Fruit fly (Drosophila melanogaster): ENCODE results near the gene CG42458.

CG42458 gene

DNA sequence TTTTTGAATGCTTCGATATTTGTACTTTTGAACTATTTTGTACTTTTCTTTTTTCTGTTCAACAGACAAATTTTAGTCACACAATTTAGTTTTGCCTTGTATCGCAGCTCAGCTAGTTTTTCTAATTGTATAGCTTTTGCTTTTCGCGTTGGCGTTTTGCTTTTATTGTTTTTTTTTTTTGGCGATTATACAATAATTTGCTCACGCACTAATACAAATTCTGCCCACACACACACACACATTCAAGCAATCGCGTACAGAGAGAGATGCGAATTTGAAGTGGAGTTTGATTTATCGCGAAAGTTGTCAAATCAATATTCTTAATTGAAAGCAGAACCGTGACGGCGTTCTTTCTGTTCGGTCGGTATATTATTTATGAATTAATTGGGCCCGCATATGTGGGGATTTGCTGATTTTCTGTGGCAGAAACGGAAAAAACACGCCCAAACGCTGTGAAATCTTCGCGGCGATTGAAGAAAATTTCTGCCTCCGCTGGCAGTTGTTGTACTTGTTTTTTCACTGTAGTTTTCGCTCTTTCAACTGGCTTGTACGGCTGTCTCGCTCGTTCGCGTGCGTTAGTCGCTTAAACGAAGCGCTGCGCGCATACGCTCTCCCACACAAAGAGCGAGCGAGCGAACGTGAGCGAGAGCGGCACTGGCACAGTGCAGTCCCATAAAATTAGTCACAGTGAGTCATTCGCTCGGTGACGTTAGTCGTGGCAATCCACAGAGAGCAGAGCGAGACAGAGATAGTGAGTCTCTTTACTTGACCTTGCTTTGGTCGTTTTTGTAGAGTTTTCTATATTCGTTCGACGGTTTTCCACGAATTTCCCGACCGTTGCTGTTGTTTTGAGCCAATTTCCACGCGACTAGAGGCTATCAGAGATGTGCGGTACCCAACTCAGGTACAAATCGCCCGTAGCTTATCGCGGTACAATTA, 11.4 kb downstream of the CG42458 start, which contains the start of gene Rac2 (continued):
- peak; percentile 100 for TF ChIP-seq CG15073 (GFP tag; optimal IDR thresholded peaks at IDR 0.05)
- TF ChIP-seq sna (GFP tag; IDR thresholded peaks at IDR 0.05; ENCODE audit: partially characterized antibody), result 0 out of 2 replicates have a peak, but pooled peaks have one; percentile 46
- TF ChIP-seq tap (tag; optimal IDR thresholded peaks at IDR 0.05), result no peak
- no peak for TF ChIP-seq ash1 (GFP tag; optimal IDR thresholded peaks at IDR 0.05)
- TF ChIP-seq CG4328 (GFP tag; optimal IDR thresholded peaks at IDR 0.05), result no peak
- 0 out of 2 replicates have a peak, but pooled peaks have one; percentile 9 for TF ChIP-seq CG14014 (GFP tag; IDR thresholded peaks at IDR 0.05)
- TF ChIP-seq D19A (tag; optimal IDR thresholded peaks at IDR 0.05), result peak; percentile 89
- peak; percentile 63 for TF ChIP-seq sd (tag; optimal IDR thresholded peaks at IDR 0.05)
- TF ChIP-seq CG14667 (GFP tag; IDR thresholded peaks at IDR 0.05), result no peak
- TF ChIP-seq Poxn (GFP tag; IDR thresholded peaks at IDR 0.05), result no peak
- peak; percentile 13 for TF ChIP-seq NfI (GFP tag; optimal IDR thresholded peaks at IDR 0.05)
- TF ChIP-seq CG32772 (GFP tag; IDR thresholded peaks at IDR 0.05), result peak; percentile 39; the same call in 1 of the 2 replicates
- peak; percentile 22 for TF ChIP-seq CG8359 (GFP tag; optimal IDR thresholded peaks at IDR 0.05; ENCODE audit: borderline replicate concordance)
- TF ChIP-seq sim (GFP tag; IDR thresholded peaks at IDR 0.05), result peak; percentile 44; the same call in 1 of the 2 replicates
- no peak for TF ChIP-seq Kr (GFP tag; optimal IDR thresholded peaks at IDR 0.05)
- TF ChIP-seq CG9727 (GFP tag; optimal IDR thresholded peaks at IDR 0.05), result peak; percentile 5
- no peak for TF ChIP-seq CG14710 (tag; optimal IDR thresholded peaks at IDR 0.05)
- TF ChIP-seq CG18011 (GFP tag; optimal IDR thresholded peaks at IDR 0.05), result no peak
- no peak for TF ChIP-seq phol (tag; optimal IDR thresholded peaks at IDR 0.05)
- TF ChIP-seq ase (GFP tag; IDR thresholded peaks at IDR 0.05), result no peak
- TF ChIP-seq sens-2 (GFP tag; IDR thresholded peaks at IDR 0.05), result no peak; the same call in 1 of the 2 replicates
- peak; percentile 6 for TF ChIP-seq Xbp1 (GFP tag; optimal IDR thresholded peaks at IDR 0.05)
- peak; percentile 85 for TF ChIP-seq z (GFP tag; IDR thresholded peaks at IDR 0.05)
- no peak for TF ChIP-seq gcm2 (GFP tag; optimal IDR thresholded peaks at IDR 0.05)
- peak; percentile 12 for TF ChIP-seq Side (GFP tag; optimal IDR thresholded peaks at IDR 0.05)
- no peak for TF ChIP-seq tgo (GFP tag; IDR thresholded peaks at IDR 0.05)
- TF ChIP-seq CG34422 (GFP tag; IDR thresholded peaks at IDR 0.05), result 0 out of 3 replicates have a peak, but pooled peaks have one; percentile 14
- no peak for TF ChIP-seq hkb (optimal IDR thresholded peaks at IDR 0.05)
- TF ChIP-seq hkb (GFP tag; IDR thresholded peaks at IDR 0.05), result peak; percentile 45
- peak; percentile 95 for TF ChIP-seq Trl (optimal IDR thresholded peaks at IDR 0.05)
- TF ChIP-seq Trl (GFP tag; optimal IDR thresholded peaks at IDR 0.05), result peak; percentile 77
- TF ChIP-seq CG17328 (GFP tag; IDR thresholded peaks at IDR 0.05), result 0 out of 2 replicates have a peak, but pooled peaks have one; percentile 10
- TF ChIP-seq jigr1 (GFP tag; IDR thresholded peaks at IDR 0.05), result no peak
- no peak for TF ChIP-seq Usf (GFP tag; optimal IDR thresholded peaks at IDR 0.05)
- TF ChIP-seq CG32767 (GFP tag; IDR thresholded peaks at IDR 0.05), result no peak
- TF ChIP-seq abd-A (tag; optimal IDR thresholded peaks at IDR 0.05), result peak; percentile 58
- no peak for TF ChIP-seq Dip2 (GFP tag; IDR thresholded peaks at IDR 0.05)
- TF ChIP-seq B-H1 (GFP tag; IDR thresholded peaks at IDR 0.05), result no peak
- TF ChIP-seq CG3726 (GFP tag; IDR thresholded peaks at IDR 0.05), result no peak
- TF ChIP-seq CG34224 (GFP tag; IDR thresholded peaks at IDR 0.05; ENCODE audit: partially characterized antibody), result peak; percentile 42; the same call in 2 of the 3 replicates
- TF ChIP-seq Dbx (GFP tag; IDR thresholded peaks at IDR 0.05), result peak; percentile 53; the same call in 1 of the 3 replicates
- TF ChIP-seq hb (GFP tag; IDR thresholded peaks at IDR 0.05; ENCODE audit: partially characterized antibody), result no peak
- peak in 1 of 2 experiments; percentile 96 for TF ChIP-seq Pdp1 (GFP tag; optimal IDR thresholded peaks at IDR 0.05)
- peak; percentile 90 for TF ChIP-seq grau (tag; optimal IDR thresholded peaks at IDR 0.05)
- peak; percentile 26 for TF ChIP-seq BtbVII (GFP tag; optimal IDR thresholded peaks at IDR 0.05)
- TF ChIP-seq hbn (GFP tag; IDR thresholded peaks at IDR 0.05; ENCODE audit: partially characterized antibody), result peak; percentile 44
- 0 out of 3 replicates have a peak, but pooled peaks have one; percentile 59 for TF ChIP-seq ci (GFP tag; IDR thresholded peaks at IDR 0.05)
- TF ChIP-seq bcd (GFP tag; optimal IDR thresholded peaks at IDR 0.05), result no peak
